Fruit fly (Drosophila melanogaster): Measurements from ENCODE around the gene CG5107.

Gene CG5107

dm6 chr3R:25549740-25550139 is 44.7 kb downstream of the CG5107 start:
- TF ChIP-seq CG14655 (GFP tag; optimal IDR thresholded peaks at IDR 0.05) (no peak), CG17806 (tag; optimal IDR thresholded peaks at IDR 0.05) (no peak), Pif1A (GFP tag; optimal IDR thresholded peaks at IDR 0.05) (no peak), CG32121 (GFP tag; IDR thresholded peaks at IDR 0.05) (no peak), D1 (tag; optimal IDR thresholded peaks at IDR 0.05) (no peak), rn (GFP tag; IDR thresholded peaks at IDR 0.05) (no peak), CG8301 (tag; optimal IDR thresholded peaks at IDR 0.05) (no peak)

DNA sequence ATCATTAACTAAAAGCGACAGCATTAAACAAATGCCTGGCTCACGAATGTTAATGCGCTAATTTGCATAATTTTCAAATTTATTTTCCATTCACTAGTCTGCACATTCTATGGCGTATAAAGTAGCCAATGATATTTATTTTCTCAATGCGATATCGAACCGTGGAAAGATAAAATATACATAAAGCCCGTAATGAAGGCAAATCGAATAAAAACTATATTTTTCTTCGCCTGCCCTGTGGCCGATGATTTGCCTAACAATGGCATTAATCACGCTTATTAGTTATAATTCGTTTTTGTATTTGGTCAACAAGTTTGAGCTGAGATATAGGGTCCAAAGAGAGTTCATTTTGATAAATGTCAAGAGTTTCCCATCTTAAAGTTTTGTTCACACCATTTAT is 45.4 kb downstream of the CG5107 start:
- TF ChIP-seq CG13204 (GFP tag; optimal IDR thresholded peaks at IDR 0.05) (no peak), EcR (GFP tag; optimal IDR thresholded peaks at IDR 0.05) (no peak), CG14655 (GFP tag; optimal IDR thresholded peaks at IDR 0.05) (no peak), CG32121 (GFP tag; IDR thresholded peaks at IDR 0.05) (no peak), Ets98B (GFP tag; IDR thresholded peaks at IDR 0.05) (no peak), fd96Ca (GFP tag; IDR thresholded peaks at IDR 0.05) (no peak)

- TF ChIP-seq CG14655 (GFP tag; optimal IDR thresholded peaks at IDR 0.05) (no peak), CG15710 (tag; optimal IDR thresholded peaks at IDR 0.05) (no peak), CG34367 (tag; optimal IDR thresholded peaks at IDR 0.05) (no peak), CG10348 (GFP tag; IDR thresholded peaks at IDR 0.05) (no peak), Ets98B (GFP tag; IDR thresholded peaks at IDR 0.05) (no peak), CG12605 (GFP tag; IDR thresholded peaks at IDR 0.05) (no peak), fd96Ca (GFP tag; IDR thresholded peaks at IDR 0.05) (no peak), gl (tag; optimal IDR thresholded peaks at IDR 0.05) (no peak), Snoo (tag; optimal IDR thresholded peaks at IDR 0.05) (no peak), D1 (tag; optimal IDR thresholded peaks at IDR 0.05) (no peak), Pif1A (GFP tag; optimal IDR thresholded peaks at IDR 0.05) (no peak), CG9948 (tag; optimal IDR thresholded peaks at IDR 0.05) (no peak)
Measured at dm6 chr3R:25552181-25552580, 47.2 kb downstream of the CG5107 start.

Data from whole organism, pupa.